Worm (Caenorhabditis elegans) whole organism, young adult: ENCODE measurements around the gene T09A5.5.

Experiments used
- C06A6.2 ChIP-seq: fragments of 200-800 bp; sonication (Bioruptor generic); conservative IDR thresholded peaks from 2 replicates; pipeline ENCODE4 v1.3.6; 2022; ENCODE audit warnings: missing genetic modification characterization, missing compliant biosample characterization
- F52B5.7 ChIP-seq: sonication (generic microtip); optimal IDR thresholded peaks from 2 replicates; lab custom pipeline; 2016; ENCODE audit warnings: mild to moderate bottlenecking, missing genetic modification characterization, missing compliant biosample characterization
- F55B11.4 ChIP-seq: sonication (generic microtip); optimal IDR thresholded peaks from 2 replicates; lab custom pipeline; 2016; ENCODE audit warnings: missing compliant biosample characterization, missing genetic modification characterization, borderline replicate concordance; ENCODE audit not compliant: insufficient read depth
- K12H6.12 ChIP-seq: fragments of 200-800 bp; sonication (Bioruptor generic); optimal IDR thresholded peaks from 2 replicates; lab custom pipeline; 2018; ENCODE audit warnings: mild to moderate bottlenecking, missing genetic modification characterization, missing compliant biosample characterization
- T26A5.8 ChIP-seq: sonication (generic microtip); optimal IDR thresholded peaks from 2 replicates; lab custom pipeline; 2016; ENCODE audit warnings: missing genetic modification characterization, missing compliant biosample characterization
- Y53G8AR.9 ChIP-seq: fragments of 200-800 bp; sonication (Bioruptor generic); conservative IDR thresholded peaks from 2 replicates; pipeline ENCODE4 v1.3.6; 2022; ENCODE audit warnings: missing genetic modification reagents, missing genetic modification characterization, missing compliant biosample characterization
- Y56A3A.18 ChIP-seq: fragments of 200-800 bp; sonication (Bioruptor generic); IDR thresholded peaks from 2 replicates; pipeline ENCODE4 v1.3.6; 2022; ENCODE audit warnings: missing genetic modification reagents, missing genetic modification characterization, missing compliant biosample characterization
- Y95B8A.8 ChIP-seq: fragments of 200-800 bp; sonication (Bioruptor generic); IDR thresholded peaks from 2 replicates; pipeline ENCODE4 v1.3.6; 2022; ENCODE audit warnings: missing genetic modification reagents, missing genetic modification characterization, missing compliant biosample characterization
- akir-1 ChIP-seq: fragments of 200-800 bp; sonication (Bioruptor generic); optimal IDR thresholded peaks from 2 replicates; lab custom pipeline; 2018; ENCODE audit warnings: mild to moderate bottlenecking, missing genetic modification characterization, moderate library complexity, missing compliant biosample characterization
- athp-1 ChIP-seq: sonication (generic microtip); optimal IDR thresholded peaks from 2 replicates; lab custom pipeline; 2017; ENCODE audit warnings: mild to moderate bottlenecking, missing genetic modification characterization, missing compliant biosample characterization
- attf-3 ChIP-seq: fragments of 200-800 bp; sonication (Bioruptor generic); conservative IDR thresholded peaks from 2 replicates; pipeline ENCODE4 v1.3.6; 2022; ENCODE audit warnings: missing genetic modification reagents, missing genetic modification characterization, missing compliant biosample characterization
- attf-5 ChIP-seq: fragments of 200-800 bp; sonication (Bioruptor generic); optimal IDR thresholded peaks from 2 replicates; lab custom pipeline; 2018; ENCODE audit warnings: mild to moderate bottlenecking, missing genetic modification characterization, missing compliant biosample characterization
- bed-1 ChIP-seq: fragments of 200-800 bp; sonication (Bioruptor generic); IDR thresholded peaks from 2 replicates; pipeline ENCODE4 v1.3.6; 2022; ENCODE audit warnings: missing genetic modification reagents, missing genetic modification characterization, missing compliant biosample characterization
- ccch-3 ChIP-seq: fragments of 200-800 bp; sonication (Bioruptor generic); optimal IDR thresholded peaks from 2 replicates; lab custom pipeline; 2018; ENCODE audit warnings: mild to moderate bottlenecking, missing genetic modification characterization, missing compliant biosample characterization
- ceh-100 ChIP-seq: fragments of 200-800 bp; sonication (Bioruptor generic); IDR thresholded peaks from 2 replicates; pipeline ENCODE4 v1.3.6; 2022; ENCODE audit warnings: missing genetic modification reagents, missing genetic modification characterization, missing compliant biosample characterization
- ceh-27 ChIP-seq: fragments of 200-800 bp; sonication (Bioruptor generic); optimal IDR thresholded peaks from 2 replicates; lab custom pipeline; 2018; ENCODE audit warnings: mild to moderate bottlenecking, missing genetic modification characterization, moderate library complexity, missing compliant biosample characterization
- dpl-1 ChIP-seq: fragments of 150-350 bp; optimal IDR thresholded peaks from 2 replicates; lab custom pipeline; 2014; ENCODE audit warnings: missing biosample characterization, missing genetic modification reagents, missing genetic modification characterization
- efl-1 ChIP-seq: fragments of 150-350 bp; optimal IDR thresholded peaks from 2 replicates; lab custom pipeline; 2014; ENCODE audit warnings: missing biosample characterization, missing genetic modification reagents, missing genetic modification characterization
- hrde-1 ChIP-seq: sonication (generic microtip); optimal IDR thresholded peaks from 2 replicates; lab custom pipeline; 2016; ENCODE audit warnings: missing genetic modification characterization, mild to moderate bottlenecking, missing compliant biosample characterization, moderate library complexity, missing genotype, missing genetic modification reagents, borderline replicate concordance
- lag-1 ChIP-seq: fragments of 200-800 bp; sonication (Bioruptor generic); IDR thresholded peaks from 2 replicates; pipeline ENCODE4 v1.3.6; 2022; ENCODE audit warnings: missing genetic modification reagents, missing genetic modification characterization, missing compliant biosample characterization
- let-607 ChIP-seq, 2 experiments: fragments of 200-800 bp in 1 of 2; sonication (Bioruptor generic) in 1 of 2; sonication (generic microtip) in 1 of 2; optimal IDR thresholded peaks; 2 replicates each; lab custom pipeline; 2016 to 2018; ENCODE audit warnings: mild to moderate bottlenecking in 2 of 2, missing compliant biosample characterization in 2 of 2, missing genetic modification characterization in 2 of 2, moderate library complexity in 2 of 2, missing genotype in 1 of 2
- lin-54 ChIP-seq: fragments of 200-800 bp; sonication (Bioruptor generic); optimal IDR thresholded peaks from 2 replicates; lab custom pipeline; 2018; ENCODE audit warnings: mild to moderate bottlenecking, missing genetic modification characterization, missing compliant biosample characterization
- lir-1 ChIP-seq: fragments of 200-800 bp; sonication (Bioruptor generic); conservative IDR thresholded peaks from 2 replicates; pipeline ENCODE4 v1.3.6; 2022; ENCODE audit warnings: missing genetic modification reagents, missing genetic modification characterization, missing compliant biosample characterization
- madf-3 ChIP-seq: fragments of 200-800 bp; sonication (Bioruptor generic); IDR thresholded peaks from 2 replicates; pipeline ENCODE4 v1.3.6; 2022; ENCODE audit warnings: missing genetic modification reagents, missing genetic modification characterization, missing compliant biosample characterization
- mxl-1 ChIP-seq: sonication (generic microtip); optimal IDR thresholded peaks from 2 replicates; lab custom pipeline; 2016; ENCODE audit warnings: missing genetic modification characterization, missing compliant biosample characterization
- nfyb-1 ChIP-seq: fragments of 200-800 bp; sonication (Bioruptor generic); IDR thresholded peaks from 2 replicates; pipeline ENCODE4 v1.3.6; 2022; ENCODE audit warnings: missing genetic modification reagents, missing genetic modification characterization, missing compliant biosample characterization
- nhr-120 ChIP-seq: fragments of 200-800 bp; sonication (Bioruptor generic); IDR thresholded peaks from 2 replicates; pipeline ENCODE4 v1.3.6; 2022; ENCODE audit warnings: missing genetic modification characterization, missing compliant biosample characterization
- nhr-27 ChIP-seq: fragments of 200-800 bp; sonication (Bioruptor generic); optimal IDR thresholded peaks from 2 replicates; lab custom pipeline; 2018; ENCODE audit warnings: mild to moderate bottlenecking, missing genetic modification characterization, moderate library complexity, missing compliant biosample characterization
- nhr-80 ChIP-seq: sonication (generic microtip); optimal IDR thresholded peaks from 2 replicates; lab custom pipeline; 2016; ENCODE audit warnings: missing genetic modification characterization, missing compliant biosample characterization
- repo-1 ChIP-seq: sonication (generic microtip); optimal IDR thresholded peaks from 2 replicates; lab custom pipeline; 2017; ENCODE audit warnings: mild to moderate bottlenecking, missing genetic modification characterization, missing compliant biosample characterization
- sdz-38 ChIP-seq: sonication (generic microtip); optimal IDR thresholded peaks from 2 replicates; lab custom pipeline; 2016; ENCODE audit warnings: missing genotype, missing genetic modification characterization, missing compliant biosample characterization
- snpc-1.3 ChIP-seq: sonication (generic microtip); optimal IDR thresholded peaks from 2 replicates; lab custom pipeline; 2017; ENCODE audit warnings: missing genetic modification characterization, mild to moderate bottlenecking, missing compliant biosample characterization, antibody characterized with exemption, moderate library complexity, missing genotype, missing genetic modification reagents; ENCODE audit not compliant: insufficient read depth
- snpc-3.4 ChIP-seq: sonication (generic microtip); optimal IDR thresholded peaks from 2 replicates; lab custom pipeline; 2017; ENCODE audit warnings: missing genetic modification characterization, mild to moderate bottlenecking, missing compliant biosample characterization, antibody characterized with exemption, moderate library complexity, missing genotype, missing genetic modification reagents
- somi-1 ChIP-seq: fragments of 200-800 bp; sonication (Bioruptor generic); optimal IDR thresholded peaks from 2 replicates; lab custom pipeline; 2018; ENCODE audit warnings: mild to moderate bottlenecking, missing genetic modification characterization, missing compliant biosample characterization
- sptf-2 ChIP-seq: fragments of 200-800 bp; sonication (Bioruptor generic); optimal IDR thresholded peaks from 2 replicates; lab custom pipeline; 2018; ENCODE audit warnings: mild to moderate bottlenecking, missing genetic modification characterization, missing compliant biosample characterization
- unc-130 ChIP-seq: sonication (generic microtip); optimal IDR thresholded peaks from 2 replicates; lab custom pipeline; 2016; ENCODE audit warnings: missing genetic modification reagents, missing genetic modification characterization, missing compliant biosample characterization
- zfh-2 ChIP-seq: fragments of 200-800 bp; sonication (Bioruptor generic); conservative IDR thresholded peaks from 2 replicates; pipeline ENCODE4 v1.3.6; 2022; ENCODE audit warnings: missing genetic modification reagents, missing genetic modification characterization, missing compliant biosample characterization
- ztf-22 ChIP-seq: fragments of 200-800 bp; sonication (Bioruptor generic); optimal IDR thresholded peaks from 2 replicates; lab custom pipeline; 2018; ENCODE audit warnings: mild to moderate bottlenecking, missing genetic modification characterization, moderate library complexity, missing compliant biosample characterization
- ztf-25 ChIP-seq: fragments of 200-800 bp; sonication (Bioruptor generic); IDR thresholded peaks from 2 replicates; pipeline ENCODE4 v1.3.6; 2022; ENCODE audit warnings: missing genetic modification reagents, missing genetic modification characterization, missing compliant biosample characterization

Gene T09A5.5

ce11 chrII:7814215-7814614, 39.4 kb downstream of the T09A5.5 start:
- TF ChIP-seq akir-1 = no peak
- no peak for TF ChIP-seq ceh-27
- no peak for TF ChIP-seq ceh-100 (GFP tag; lab: Robert Waterston, UW)

ce11 chrII:7813645-7814044, 39.9 kb downstream of the T09A5.5 start:
- TF ChIP-seq C06A6.2 (GFP tag; lab: Robert Waterston, UW) (no peak), F52B5.7 (tag; lab: Kevin White, UChicago) (no peak), ccch-3 (no peak), T26A5.8 (tag; lab: Kevin White, UChicago) (no peak), nhr-80 (tag; lab: Kevin White, UChicago) (peak; percentile 34), unc-130 (no peak), akir-1 (no peak)

DNA sequence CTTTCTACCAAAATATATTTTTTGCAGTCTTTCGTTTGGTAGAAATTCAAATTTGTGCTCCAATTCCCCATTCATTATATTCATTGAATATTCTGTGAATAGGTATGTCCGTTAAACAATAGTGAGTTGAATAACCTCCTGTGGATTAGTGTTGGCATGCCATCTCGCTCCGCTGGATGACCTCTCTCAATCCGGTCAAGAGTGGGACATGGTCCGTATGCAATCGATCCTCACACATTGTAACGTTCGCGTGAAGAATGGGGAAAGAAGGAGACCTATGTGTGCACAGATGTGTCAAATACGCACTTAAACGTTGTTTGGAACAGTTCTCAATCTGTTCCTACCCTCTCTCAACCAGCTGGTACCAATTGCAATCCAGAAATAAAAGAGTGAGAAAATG, 40.3 kb downstream of the T09A5.5 start:
- no peak for TF ChIP-seq efl-1 (GFP tag; lab: Kevin White, UChicago)
- no peak for TF ChIP-seq ztf-25 (GFP tag; lab: Robert Waterston, UW)
- TF ChIP-seq lag-1 (GFP tag; lab: Robert Waterston, UW) = no peak
- TF ChIP-seq lin-54 (GFP tag; lab: Kevin White, UChicago) = no peak
- TF ChIP-seq bed-1 = no peak
- TF ChIP-seq attf-5 (GFP tag; lab: Kevin White, UChicago) = no peak
- TF ChIP-seq snpc-1.3 = no peak
- TF ChIP-seq hrde-1 (tag; lab: Kevin White, UChicago) = no peak
- no peak for TF ChIP-seq let-607 (tag; optimal IDR thresholded peaks at IDR 0.05; lab: Kevin White, UChicago)
- TF ChIP-seq lir-1 (GFP tag; lab: Robert Waterston, UW) = no peak
- TF ChIP-seq Y95B8A.8 = no peak
- no peak for TF ChIP-seq Y56A3A.18 (GFP tag; lab: Robert Waterston, UW)
- no peak for TF ChIP-seq repo-1
- no peak for TF ChIP-seq ztf-22 (GFP tag; lab: Kevin White, UChicago)
- no peak for TF ChIP-seq unc-130
- TF ChIP-seq, all 124 proteins: peak for 0

ce11 chrII:7812332-7812731, 41.2 kb downstream of the T09A5.5 start:
- no peak for TF ChIP-seq madf-3 (GFP tag; lab: Robert Waterston, UW)
- 0 out of 2 replicates have a peak, but pooled peaks have one; percentile 19 for TF ChIP-seq Y56A3A.18 (GFP tag; lab: Robert Waterston, UW)

DNA sequence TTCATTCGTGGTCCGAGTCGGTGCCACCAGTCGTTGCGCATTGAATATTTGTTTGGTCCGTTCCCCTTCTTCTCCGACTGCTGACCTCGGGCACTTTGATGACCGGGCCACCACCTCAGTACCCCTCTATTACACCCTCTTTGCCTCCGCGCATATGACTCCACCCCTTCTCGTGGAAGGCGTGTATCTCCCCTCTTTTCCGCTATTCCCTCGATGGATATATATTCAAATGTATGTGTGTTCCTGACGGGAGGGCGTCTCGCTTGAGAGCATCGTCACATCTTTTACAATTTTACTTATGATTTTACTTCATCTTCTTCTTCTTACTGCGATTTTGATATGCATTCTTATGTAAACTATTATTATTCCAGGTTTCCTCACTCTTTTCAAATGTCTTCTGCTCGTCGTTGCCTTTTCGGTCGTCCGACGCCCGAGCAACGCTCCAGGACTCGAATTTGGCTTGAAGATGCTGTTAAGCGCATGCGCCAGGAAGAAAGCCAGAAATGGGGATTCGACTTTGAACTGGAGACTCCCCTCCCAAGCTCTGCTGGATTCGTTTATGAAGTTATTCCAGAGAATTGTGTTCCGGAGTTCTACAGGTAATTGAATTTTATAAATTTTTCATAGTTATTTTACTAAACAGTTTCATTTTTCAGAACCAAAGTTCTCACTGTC, 42.6 kb downstream of the T09A5.5 start, which contains the start of gene cki-1:
Gene cki-1, plus strand, starts transcription at position 372 of the 675 bp plus-strand sequence.
- TF ChIP-seq dpl-1 (GFP tag; lab: Kevin White, UChicago) = no peak
- TF ChIP-seq zfh-2 (GFP tag; lab: Robert Waterston, UW) = peak; percentile 42; the same call in 1 of the 2 replicates

- TF ChIP-seq Y53G8AR.9 (no peak), snpc-3.4 (no peak), F55B11.4 (tag; lab: Kevin White, UChicago) (no peak), ceh-27 (no peak), mxl-1 (tag; lab: Kevin White, UChicago) (no peak), athp-1 (no peak), somi-1 (GFP tag; lab: Kevin White, UChicago) (no peak), sptf-2 (GFP tag; lab: Kevin White, UChicago) (no peak), nhr-27 (tag; lab: Kevin White, UChicago) (no peak), nhr-120 (GFP tag; lab: Robert Waterston, UW) (no peak), sdz-38 (tag; lab: Kevin White, UChicago) (no peak), nfyb-1 (GFP tag; lab: Robert Waterston, UW) (no peak), attf-3 (GFP tag; lab: Robert Waterston, UW) (no peak), K12H6.12 (tag; lab: Kevin White, UChicago) (no peak)
These were observed 43.3 kb downstream of the T09A5.5 start for ce11 chrII:7810162-7810868.
